Worm (Caenorhabditis elegans): ENCODE results near the gene cpi-2.
A peak's percentile ranks its signal among the peaks of the same experiment; 100 is the strongest.

Gene cpi-2

ce11 chrV:6015546-6016089, 28.2 kb upstream of the cpi-2 start:
- no peak for TF ChIP-seq pes-1 (GFP tag; IDR thresholded peaks at IDR 0.05)
- no peak for TF ChIP-seq F13C5.2 (tag; optimal IDR thresholded peaks at IDR 0.05)
- TF ChIP-seq aly-1 (tag; optimal IDR thresholded peaks at IDR 0.05), result no peak

- no peak for TF ChIP-seq aly-1 (tag; optimal IDR thresholded peaks at IDR 0.05)
- no peak for TF ChIP-seq ama-1 (optimal IDR thresholded peaks at IDR 0.05)
- no peak for TF ChIP-seq flt-1 (GFP tag; IDR thresholded peaks at IDR 0.05)
- TF ChIP-seq tbx-37 (GFP tag; conservative IDR thresholded peaks at IDR 0.05), result no peak
- no peak for TF ChIP-seq scrt-1 (GFP tag; IDR thresholded peaks at IDR 0.05)
- TF ChIP-seq ets-7 (tag; optimal IDR thresholded peaks at IDR 0.05), result no peak
- no peak for TF ChIP-seq ceh-13 (GFP tag; optimal IDR thresholded peaks at IDR 0.05)
- TF ChIP-seq hnd-1 (tag; optimal IDR thresholded peaks at IDR 0.05), result no peak
- TF ChIP-seq tra-4 (tag; optimal IDR thresholded peaks at IDR 0.05), result no peak
- no peak for TF ChIP-seq sea-1 (GFP tag; conservative IDR thresholded peaks at IDR 0.05)
Measured at ce11 chrV:6016097-6016496, 27.8 kb upstream of the cpi-2 start.

- TF ChIP-seq hnd-1 (tag; optimal IDR thresholded peaks at IDR 0.05), result no peak
- no peak for TF ChIP-seq aly-1 (tag; optimal IDR thresholded peaks at IDR 0.05)
- no peak for TF ChIP-seq scrt-1 (GFP tag; IDR thresholded peaks at IDR 0.05)
- TF ChIP-seq tbx-11 (GFP tag; IDR thresholded peaks at IDR 0.05), result no peak
- TF ChIP-seq tra-4 (tag; optimal IDR thresholded peaks at IDR 0.05), result no peak
- no peak for TF ChIP-seq ceh-13 (GFP tag; optimal IDR thresholded peaks at IDR 0.05)
- TF ChIP-seq F13C5.2 (tag; optimal IDR thresholded peaks at IDR 0.05), result peak; percentile 48
- TF ChIP-seq flt-1 (GFP tag; IDR thresholded peaks at IDR 0.05), result no peak
Measured at ce11 chrV:6017630-6018029, 26.2 kb upstream of the cpi-2 start, which contains the start of the genes rpt-2 and aps-1. Gene rpt-2 (minus strand): TSS chrV:6017669. Gene aps-1 (plus strand): TSS chrV:6017970.

- no peak for TF ChIP-seq hmg-4 (GFP tag; optimal IDR thresholded peaks at IDR 0.05)
- TF ChIP-seq hnd-1 (tag; optimal IDR thresholded peaks at IDR 0.05), result no peak
- no peak for TF ChIP-seq ceh-36 (tag; optimal IDR thresholded peaks at IDR 0.05)
- no peak for TF ChIP-seq ama-1 (optimal IDR thresholded peaks at IDR 0.05)
- TF ChIP-seq tbx-37 (GFP tag; conservative IDR thresholded peaks at IDR 0.05), result no peak
- no peak for TF ChIP-seq flt-1 (GFP tag; IDR thresholded peaks at IDR 0.05)
- no peak for TF ChIP-seq tra-4 (tag; optimal IDR thresholded peaks at IDR 0.05)
- no peak for TF ChIP-seq sea-1 (GFP tag; conservative IDR thresholded peaks at IDR 0.05)
Measured at ce11 chrV:6018944-6019450, 24.9 kb upstream of the cpi-2 start, which contains the start of gene picc-1. Gene picc-1 (plus strand): TSS chrV:6018994.

ce11 chrV:6022076-6022475, 21.8 kb upstream of the cpi-2 start:
- TF ChIP-seq sea-1 (GFP tag; conservative IDR thresholded peaks at IDR 0.05), result no peak
- no peak for TF ChIP-seq scrt-1 (GFP tag; IDR thresholded peaks at IDR 0.05)
- no peak for TF ChIP-seq aly-1 (tag; optimal IDR thresholded peaks at IDR 0.05)
- no peak for TF ChIP-seq flt-1 (GFP tag; IDR thresholded peaks at IDR 0.05)
- no peak for TF ChIP-seq tbx-37 (GFP tag; conservative IDR thresholded peaks at IDR 0.05)
- no peak for TF ChIP-seq pes-1 (GFP tag; IDR thresholded peaks at IDR 0.05)
- no peak for TF ChIP-seq ets-7 (tag; optimal IDR thresholded peaks at IDR 0.05)
- TF ChIP-seq F13C5.2 (tag; optimal IDR thresholded peaks at IDR 0.05), result no peak
- no peak for TF ChIP-seq ama-1 (optimal IDR thresholded peaks at IDR 0.05)
- TF ChIP-seq ceh-13 (GFP tag; optimal IDR thresholded peaks at IDR 0.05), result no peak
- TF ChIP-seq tra-4 (tag; optimal IDR thresholded peaks at IDR 0.05), result no peak

- TF ChIP-seq ama-1 (optimal IDR thresholded peaks at IDR 0.05) (no peak), ceh-36 (tag; optimal IDR thresholded peaks at IDR 0.05) (no peak), hnd-1 (tag; optimal IDR thresholded peaks at IDR 0.05) (no peak), tra-4 (tag; optimal IDR thresholded peaks at IDR 0.05) (no peak), F13C5.2 (tag; optimal IDR thresholded peaks at IDR 0.05) (no peak), hmbx-1 (tag; optimal IDR thresholded peaks at IDR 0.05) (no peak), aly-1 (tag; optimal IDR thresholded peaks at IDR 0.05) (no peak), flt-1 (GFP tag; IDR thresholded peaks at IDR 0.05) (no peak), tbx-11 (GFP tag; IDR thresholded peaks at IDR 0.05) (no peak), sea-1 (GFP tag; conservative IDR thresholded peaks at IDR 0.05) (no peak), B0310.2 (tag; optimal IDR thresholded peaks at IDR 0.05) (no peak)
Measured at ce11 chrV:6030559-6030975, 13.3 kb upstream of the cpi-2 start.

ce11 chrV:6031585-6031984, 12.3 kb upstream of the cpi-2 start:
- no peak for TF ChIP-seq ceh-13 (GFP tag; optimal IDR thresholded peaks at IDR 0.05)

- no peak for TF ChIP-seq hnd-1 (tag; optimal IDR thresholded peaks at IDR 0.05)
- TF ChIP-seq scrt-1 (GFP tag; IDR thresholded peaks at IDR 0.05), result no peak
- no peak for TF ChIP-seq aly-1 (tag; optimal IDR thresholded peaks at IDR 0.05)
Measured at ce11 chrV:6033512-6033911, 10.3 kb upstream of the cpi-2 start.

ce11 chrV:6034714-6035113, 9.1 kb upstream of the cpi-2 start, which contains the start of gene dhs-17:
Gene dhs-17 (minus strand): TSS chrV:6034814.
- no peak for TF ChIP-seq F13C5.2 (tag; optimal IDR thresholded peaks at IDR 0.05)
- TF ChIP-seq aly-1 (tag; optimal IDR thresholded peaks at IDR 0.05), result no peak
- TF ChIP-seq tra-4 (tag; optimal IDR thresholded peaks at IDR 0.05), result no peak
- TF ChIP-seq B0310.2 (tag; optimal IDR thresholded peaks at IDR 0.05), result no peak
- no peak for TF ChIP-seq tbx-11 (GFP tag; IDR thresholded peaks at IDR 0.05)
- TF ChIP-seq hmg-4 (GFP tag; optimal IDR thresholded peaks at IDR 0.05), result no peak
- TF ChIP-seq scrt-1 (GFP tag; IDR thresholded peaks at IDR 0.05), result no peak
- no peak for TF ChIP-seq ceh-13 (GFP tag; optimal IDR thresholded peaks at IDR 0.05)
- no peak for TF ChIP-seq ama-1 (optimal IDR thresholded peaks at IDR 0.05)
- TF ChIP-seq hnd-1 (tag; optimal IDR thresholded peaks at IDR 0.05), result no peak
